Worm (Caenorhabditis elegans) whole organism, early embryonic: ENCODE data around the gene C39E9.12.

ENCODE experiments used
- F13C5.2 ChIP-seq: sonication (generic microtip); optimal IDR thresholded peaks from 2 replicates; lab custom pipeline; 2017; ENCODE audit warnings: mild to moderate bottlenecking, missing genetic modification characterization, inconsistent platforms, missing compliant biosample characterization
- aly-1 ChIP-seq: sonication (generic microtip); optimal IDR thresholded peaks from 2 replicates; lab custom pipeline; 2016; ENCODE audit warnings: missing genetic modification characterization, missing compliant biosample characterization
- ama-1 ChIP-seq: fragments of 150-350 bp; optimal IDR thresholded peaks from 2 replicates; lab custom pipeline; 2014
- ceh-13 ChIP-seq: fragments of 200-800 bp; sonication (Bioruptor generic); optimal IDR thresholded peaks from 2 replicates; lab custom pipeline; 2018; ENCODE audit warnings: mild to moderate bottlenecking, missing genetic modification characterization, missing compliant biosample characterization
- ceh-36 ChIP-seq: sonication (generic microtip); optimal IDR thresholded peaks from 2 replicates; lab custom pipeline; 2016; ENCODE audit warnings: missing genetic modification characterization, inconsistent platforms, missing compliant biosample characterization
- ets-7 ChIP-seq: sonication (generic microtip); optimal IDR thresholded peaks from 2 replicates; lab custom pipeline; 2016; ENCODE audit warnings: missing genotype, missing genetic modification characterization, missing compliant biosample characterization
- flt-1 ChIP-seq: fragments of 200-800 bp; sonication (Bioruptor generic); IDR thresholded peaks from 2 replicates; pipeline ENCODE4 v1.3.6; 2022; ENCODE audit warnings: missing genetic modification characterization, missing compliant biosample characterization
- hmbx-1 ChIP-seq: sonication (generic microtip); optimal IDR thresholded peaks from 2 replicates; lab custom pipeline; 2016; ENCODE audit warnings: mild to moderate bottlenecking, missing genetic modification characterization, missing compliant biosample characterization
- hmg-4 ChIP-seq: fragments of 200-800 bp; sonication (Bioruptor generic); optimal IDR thresholded peaks from 2 replicates; lab custom pipeline; 2018; ENCODE audit warnings: mild to moderate bottlenecking, missing genetic modification characterization, missing compliant biosample characterization
- scrt-1 ChIP-seq: fragments of 200-800 bp; sonication (Bioruptor generic); IDR thresholded peaks from 2 replicates; pipeline ENCODE4 v1.3.6; 2022; ENCODE audit warnings: missing genetic modification characterization, missing compliant biosample characterization
- sea-1 ChIP-seq: fragments of 200-800 bp; sonication (Bioruptor generic); conservative IDR thresholded peaks from 2 replicates; pipeline ENCODE4 v1.3.6; 2022; ENCODE audit warnings: missing genetic modification characterization, missing compliant biosample characterization
- tbx-11 ChIP-seq: fragments of 200-800 bp; sonication (Bioruptor generic); IDR thresholded peaks from 2 replicates; pipeline ENCODE4 v1.3.6; 2022; ENCODE audit warnings: missing genetic modification characterization, missing compliant biosample characterization
- tbx-37 ChIP-seq: fragments of 200-800 bp; sonication (Bioruptor generic); conservative IDR thresholded peaks from 2 replicates; pipeline ENCODE4 v1.3.6; 2022; ENCODE audit warnings: missing genetic modification reagents, missing genetic modification characterization, missing compliant biosample characterization
- tra-4 ChIP-seq: sonication (generic microtip); optimal IDR thresholded peaks from 2 replicates; lab custom pipeline; 2017; ENCODE audit warnings: missing genetic modification characterization, missing compliant biosample characterization

- TF ChIP-seq ama-1 (lab: Kevin White, UChicago): no peak
- no peak for TF ChIP-seq ceh-13 (GFP tag; lab: Kevin White, UChicago)
- no peak for TF ChIP-seq tbx-11 (GFP tag; lab: Robert Waterston, UW)
- TF ChIP-seq tra-4 (tag; lab: Kevin White, UChicago): no peak
- TF ChIP-seq sea-1 (GFP tag; lab: Robert Waterston, UW): no peak
- no peak for TF ChIP-seq F13C5.2 (tag; lab: Kevin White, UChicago)
- TF ChIP-seq ceh-36 (tag; lab: Kevin White, UChicago): no peak
- TF ChIP-seq flt-1 (GFP tag; lab: Robert Waterston, UW): no peak
- no peak for TF ChIP-seq hmbx-1 (tag; lab: Kevin White, UChicago)
- TF ChIP-seq hmg-4 (GFP tag; lab: Kevin White, UChicago): no peak
- no peak for TF ChIP-seq aly-1 (tag; lab: Kevin White, UChicago)
- TF ChIP-seq scrt-1 (GFP tag; lab: Robert Waterston, UW): no peak
- TF ChIP-seq ets-7 (tag; lab: Kevin White, UChicago): no peak
- no peak for TF ChIP-seq tbx-37 (GFP tag; lab: Robert Waterston, UW)
Observed at ce11 chrIV:13085675-13086074, 8.1 kb upstream of the C39E9.12 start.
